Worm (Caenorhabditis elegans) whole organism, L3 larva: ENCODE results near the gene rga-5.

Experiments
- R02D3.7 ChIP-seq: fragments of 150-350 bp; optimal IDR thresholded peaks from 2 replicates; lab custom pipeline; 2014; ENCODE audit warnings: missing biosample characterization, missing genetic modification characterization
- ZK546.5 ChIP-seq: sonication (generic microtip); optimal IDR thresholded peaks from 2 replicates; lab custom pipeline; 2017; ENCODE audit warnings: missing biosample characterization, missing genetic modification characterization
- aly-2 ChIP-seq: fragments of 150-350 bp; optimal IDR thresholded peaks from 2 replicates; lab custom pipeline; 2014; ENCODE audit warnings: missing biosample characterization, missing genetic modification characterization
- ama-1 ChIP-seq: fragments of 150-350 bp; optimal IDR thresholded peaks from 2 replicates; lab custom pipeline; 2018
- ceh-16 ChIP-seq: sonication (generic microtip); optimal IDR thresholded peaks from 2 replicates; lab custom pipeline; 2017; ENCODE audit warnings: missing biosample characterization, missing genetic modification characterization
- ceh-28 ChIP-seq: fragments of 150-350 bp; optimal IDR thresholded peaks from 2 replicates; lab custom pipeline; 2014; ENCODE audit warnings: missing biosample characterization, missing genetic modification reagents, missing genetic modification characterization
- ceh-82 ChIP-seq: fragments of 150-350 bp; optimal IDR thresholded peaks from 2 replicates; lab custom pipeline; 2014; ENCODE audit warnings: missing biosample characterization, missing genetic modification characterization
- ceh-9 ChIP-seq: sonication (generic microtip); optimal IDR thresholded peaks from 2 replicates; lab custom pipeline; 2018; ENCODE audit warnings: missing biosample characterization, missing genetic modification characterization
- daf-12 ChIP-seq: fragments of 150-350 bp; optimal IDR thresholded peaks from 2 replicates; lab custom pipeline; 2014; ENCODE audit warnings: missing biosample characterization, missing genetic modification reagents, missing genetic modification characterization
- egl-27 ChIP-seq: sonication (generic microtip); optimal IDR thresholded peaks from 4 replicates; lab custom pipeline; 2017; ENCODE audit warnings: missing biosample characterization, missing genetic modification reagents, missing genetic modification characterization
- egl-5 ChIP-seq: fragments of 150-350 bp; optimal IDR thresholded peaks from 2 replicates; lab custom pipeline; 2017; ENCODE audit warnings: missing biosample characterization, missing genetic modification reagents, missing genetic modification characterization, inconsistent platforms
- elt-1 ChIP-seq: fragments of 150-350 bp; optimal IDR thresholded peaks from 2 replicates; lab custom pipeline; 2014; ENCODE audit warnings: missing biosample characterization, missing genetic modification characterization
- elt-2 ChIP-seq: sonication (generic microtip); optimal IDR thresholded peaks from 2 replicates; lab custom pipeline; 2016; ENCODE audit warnings: missing genetic modification reagents, mild to moderate bottlenecking, missing genetic modification characterization, missing compliant biosample characterization
- elt-3 ChIP-seq, 3 experiments: fragments of 150-350 bp in 1 of 3; sonication (generic microtip) in 2 of 3; optimal IDR thresholded peaks; 2 replicates in 2 of 3; 4 replicates in 1 of 3; lab custom pipeline; 2014 to 2017; ENCODE audit warnings: missing biosample characterization in 3 of 3, missing genetic modification characterization in 3 of 3
- eor-1 ChIP-seq, 2 experiments: fragments of 150-350 bp; optimal IDR thresholded peaks; 2 replicates each; lab custom pipeline; 2014 to 2018; ENCODE audit warnings: missing biosample characterization in 2 of 2, missing genetic modification characterization in 2 of 2
- fkh-10 ChIP-seq: sonication (generic microtip); optimal IDR thresholded peaks from 2 replicates; lab custom pipeline; 2017; ENCODE audit warnings: missing biosample characterization, missing genetic modification reagents, missing genetic modification characterization
- fkh-2 ChIP-seq: fragments of 150-350 bp; optimal IDR thresholded peaks from 2 replicates; lab custom pipeline; 2014; ENCODE audit warnings: missing biosample characterization, missing genetic modification reagents, missing genetic modification characterization
- fos-1 ChIP-seq: fragments of 150-350 bp; optimal IDR thresholded peaks from 2 replicates; lab custom pipeline; 2014; ENCODE audit warnings: missing biosample characterization, missing genetic modification characterization
- hmg-11 ChIP-seq: sonication (generic microtip); optimal IDR thresholded peaks from 2 replicates; lab custom pipeline; 2016; ENCODE audit warnings: missing genetic modification characterization, missing compliant biosample characterization
- jun-1 ChIP-seq: fragments of 150-350 bp; optimal IDR thresholded peaks from 2 replicates; lab custom pipeline; 2014; ENCODE audit warnings: missing biosample characterization, missing genetic modification reagents, missing genetic modification characterization
- lin-15B ChIP-seq: fragments of 150-350 bp; optimal IDR thresholded peaks from 2 replicates; lab custom pipeline; 2014; ENCODE audit warnings: missing biosample characterization, missing genetic modification characterization
- lin-39 ChIP-seq: fragments of 150-350 bp; optimal IDR thresholded peaks from 2 replicates; lab custom pipeline; 2018; ENCODE audit warnings: missing biosample characterization, missing genetic modification reagents, missing genetic modification characterization
- lsy-12 ChIP-seq: sonication (generic microtip); optimal IDR thresholded peaks from 2 replicates; lab custom pipeline; 2016; ENCODE audit warnings: mild to moderate bottlenecking, missing genetic modification characterization, missing compliant biosample characterization
- mdl-1 ChIP-seq: fragments of 150-350 bp; optimal IDR thresholded peaks from 2 replicates; lab custom pipeline; 2014; ENCODE audit warnings: missing biosample characterization, missing genetic modification characterization
- mml-1 ChIP-seq: fragments of 150-350 bp; sonication (generic microtip); optimal IDR thresholded peaks from 3 replicates; lab custom pipeline; 2014; ENCODE audit warnings: missing biosample characterization, missing genetic modification characterization
- nfya-1 ChIP-seq: sonication (generic microtip); optimal IDR thresholded peaks from 2 replicates; lab custom pipeline; 2017; ENCODE audit warnings: missing genetic modification characterization, mild to moderate bottlenecking, missing compliant biosample characterization, antibody characterized with exemption, moderate library complexity; ENCODE audit not compliant: insufficient read depth
- nhr-11 ChIP-seq: fragments of 150-350 bp; optimal IDR thresholded peaks from 2 replicates; lab custom pipeline; 2014; ENCODE audit warnings: missing biosample characterization, missing genetic modification characterization
- nhr-12 ChIP-seq: fragments of 150-350 bp; optimal IDR thresholded peaks from 2 replicates; lab custom pipeline; 2014; ENCODE audit warnings: missing biosample characterization, missing genetic modification characterization
- nhr-23 ChIP-seq: fragments of 150-350 bp; optimal IDR thresholded peaks from 2 replicates; lab custom pipeline; 2014; ENCODE audit warnings: missing biosample characterization, missing genetic modification reagents, missing genetic modification characterization
- nhr-237 ChIP-seq: fragments of 150-350 bp; optimal IDR thresholded peaks from 2 replicates; lab custom pipeline; 2014; ENCODE audit warnings: missing biosample characterization, missing genetic modification characterization
- nhr-25 ChIP-seq: sonication (generic microtip); optimal IDR thresholded peaks from 2 replicates; lab custom pipeline; 2017; ENCODE audit warnings: missing biosample characterization, missing genetic modification characterization
- nhr-28 ChIP-seq: fragments of 150-350 bp; optimal IDR thresholded peaks from 2 replicates; lab custom pipeline; 2014; ENCODE audit warnings: missing biosample characterization, missing genetic modification characterization
- nhr-43 ChIP-seq: sonication (generic microtip); optimal IDR thresholded peaks from 2 replicates; lab custom pipeline; 2016; ENCODE audit warnings: mild to moderate bottlenecking, missing genetic modification characterization, missing compliant biosample characterization; ENCODE audit not compliant: poor library complexity, severe bottlenecking
- nhr-67 ChIP-seq: fragments of 150-350 bp; optimal IDR thresholded peaks from 2 replicates; lab custom pipeline; 2014; ENCODE audit warnings: missing biosample characterization, missing genetic modification characterization
- nhr-76 ChIP-seq: fragments of 150-350 bp; sonication (generic microtip); optimal IDR thresholded peaks from 5 replicates; lab custom pipeline; 2014; ENCODE audit warnings: missing biosample characterization, missing genetic modification characterization
- nhr-77 ChIP-seq: fragments of 150-350 bp; optimal IDR thresholded peaks from 2 replicates; lab custom pipeline; 2014; ENCODE audit warnings: missing biosample characterization, missing genetic modification characterization
- pha-4 ChIP-seq: fragments of 150-350 bp; optimal IDR thresholded peaks from 2 replicates; lab custom pipeline; 2014; ENCODE audit warnings: missing biosample characterization, missing genetic modification reagents, missing genetic modification characterization
- pqm-1 ChIP-seq: fragments of 150-350 bp; optimal IDR thresholded peaks from 2 replicates; lab custom pipeline; 2017; ENCODE audit warnings: missing biosample characterization, missing genetic modification characterization, inconsistent platforms
- sea-2 ChIP-seq: fragments of 150-350 bp; sonication (generic microtip); optimal IDR thresholded peaks from 4 replicates; lab custom pipeline; 2014; ENCODE audit warnings: missing biosample characterization, missing genetic modification reagents, missing genetic modification characterization
- skn-1 ChIP-seq: fragments of 150-350 bp; optimal IDR thresholded peaks from 2 replicates; lab custom pipeline; 2014; ENCODE audit warnings: missing biosample characterization, missing genetic modification characterization
- snpc-4 ChIP-seq: fragments of 150-350 bp; optimal IDR thresholded peaks from 2 replicates; lab custom pipeline; 2014; ENCODE audit warnings: missing biosample characterization, missing genetic modification characterization
- tbx-2 ChIP-seq: sonication (generic microtip); optimal IDR thresholded peaks from 2 replicates; lab custom pipeline; 2016; ENCODE audit warnings: mild to moderate bottlenecking, missing genetic modification characterization, missing compliant biosample characterization
- unc-39 ChIP-seq: sonication (generic microtip); optimal IDR thresholded peaks from 4 replicates; lab custom pipeline; 2017; ENCODE audit warnings: missing biosample characterization, missing genetic modification characterization
- unc-62 ChIP-seq: fragments of 150-350 bp; sonication (generic microtip); optimal IDR thresholded peaks from 4 replicates; lab custom pipeline; 2014; ENCODE audit warnings: missing biosample characterization, missing genetic modification reagents, missing genetic modification characterization
- zag-1 ChIP-seq: fragments of 150-350 bp; optimal IDR thresholded peaks from 2 replicates; lab custom pipeline; 2014; ENCODE audit warnings: missing biosample characterization, missing genetic modification characterization
- ztf-11 ChIP-seq: fragments of 150-350 bp; optimal IDR thresholded peaks from 2 replicates; lab custom pipeline; 2014; ENCODE audit warnings: missing biosample characterization, missing genetic modification characterization
- ztf-4 ChIP-seq: fragments of 150-350 bp; optimal IDR thresholded peaks from 2 replicates; lab custom pipeline; 2014; ENCODE audit warnings: missing biosample characterization, missing genetic modification characterization

The rga-5 gene

ce11 chrIV:13887408-13888163 is 59.9 kb downstream of the rga-5 start, which contains the start of gene lin-66:
Gene lin-66 (plus strand): TSS chrIV:13888079.
- no peak for TF ChIP-seq ceh-9 (tag; lab: Kevin White, UChicago)
- TF ChIP-seq eor-1 (tag; optimal IDR thresholded peaks at IDR 0.05; lab: Kevin White, UChicago), result no peak
- peak; percentile 62 for TF ChIP-seq nhr-77 (tag; lab: Kevin White, UChicago)
- peak; percentile 38 for TF ChIP-seq aly-2 (tag; lab: Kevin White, UChicago)
- TF ChIP-seq mml-1 (tag; lab: Kevin White, UChicago), result no peak
- TF ChIP-seq ceh-28 (tag; lab: Kevin White, UChicago), result peak; percentile 75
- TF ChIP-seq lin-39 (tag; lab: Kevin White, UChicago), result peak; percentile 98
- TF ChIP-seq nhr-11 (tag; lab: Kevin White, UChicago), result peak; percentile 62
- TF ChIP-seq nhr-23 (tag; lab: Kevin White, UChicago), result peak; percentile 55
- peak; percentile 92 for TF ChIP-seq lsy-12 (tag; lab: Kevin White, UChicago)
- TF ChIP-seq skn-1 (tag; lab: Kevin White, UChicago), result no peak
- no peak for TF ChIP-seq ZK546.5 (tag; lab: Kevin White, UChicago)
- peak; percentile 89 for TF ChIP-seq nhr-25 (tag; lab: Kevin White, UChicago)
- no peak for TF ChIP-seq sea-2
- TF ChIP-seq egl-27, result peak; percentile 62
- no peak for TF ChIP-seq fos-1 (tag; lab: Kevin White, UChicago)
- peak; percentile 2 for TF ChIP-seq ceh-82 (tag; lab: Kevin White, UChicago)
- TF ChIP-seq mdl-1 (tag; lab: Kevin White, UChicago), result peak; percentile 68
- TF ChIP-seq ceh-16, result no peak
- no peak for TF ChIP-seq daf-12 (tag; lab: Kevin White, UChicago)
- TF ChIP-seq unc-62 (GFP tag; lab: Kevin White, UChicago), result peak; percentile 64
- TF ChIP-seq zag-1 (tag; lab: Kevin White, UChicago), result peak; percentile 33
- TF ChIP-seq pha-4 (tag; lab: Kevin White, UChicago), result peak; percentile 75
- no peak for TF ChIP-seq nhr-28 (tag; lab: Kevin White, UChicago)
- TF ChIP-seq elt-2, result peak; percentile 86
- no peak for TF ChIP-seq nhr-76 (tag; lab: Kevin White, UChicago)
- no peak for TF ChIP-seq elt-3 (tag; optimal IDR thresholded peaks at IDR 0.05; lab: Kevin White, UChicago)
- TF ChIP-seq elt-1 (tag; lab: Kevin White, UChicago), result no peak
- TF ChIP-seq nhr-43 (tag; lab: Kevin White, UChicago), result peak; percentile 75
- peak; percentile 17 for TF ChIP-seq unc-39
- no peak for TF ChIP-seq fkh-10 (GFP tag; lab: Kevin White, UChicago)
- no peak for TF ChIP-seq ama-1 (lab: Kevin White, UChicago)
- TF ChIP-seq hmg-11 (tag; lab: Kevin White, UChicago), result peak; percentile 99
- no peak for TF ChIP-seq nhr-67 (tag; lab: Kevin White, UChicago)
- TF ChIP-seq snpc-4 (tag; lab: Kevin White, UChicago), result peak; percentile 55
- TF ChIP-seq jun-1, result peak; percentile 90
- TF ChIP-seq nfya-1 (tag; lab: Kevin White, UChicago), result peak; percentile 90
- peak; percentile 66 for TF ChIP-seq tbx-2 (tag; lab: Kevin White, UChicago)
- peak; percentile 46 for TF ChIP-seq R02D3.7 (tag; lab: Kevin White, UChicago)
- TF ChIP-seq lin-15B, result peak; percentile 69
- no peak for TF ChIP-seq ztf-11
- TF ChIP-seq pqm-1, result no peak
- TF ChIP-seq egl-5 (tag; lab: Kevin White, UChicago), result peak; percentile 37
- TF ChIP-seq nhr-12 (tag; lab: Kevin White, UChicago), result no peak
- no peak for TF ChIP-seq nhr-237 (tag; lab: Kevin White, UChicago)
- TF ChIP-seq fkh-2, result peak; percentile 43
- TF ChIP-seq ztf-4 (tag; lab: Kevin White, UChicago), result no peak
